Fruit fly (Drosophila melanogaster): ENCODE measurements around the gene CG31274.

CG31274 gene

dm6 chr3R:16969361-16970355 is 23.2 kb upstream of the CG31274 start (continued):
- TF ChIP-seq odd (GFP tag; optimal IDR thresholded peaks at IDR 0.05): no peak
- TF ChIP-seq NfI (GFP tag; optimal IDR thresholded peaks at IDR 0.05): peak; percentile 48
- no peak for TF ChIP-seq CG30020 (tag; optimal IDR thresholded peaks at IDR 0.05)
- TF ChIP-seq H15 (GFP tag; IDR thresholded peaks at IDR 0.05): peak; percentile 39; the same call in 2 of the 3 replicates
- peak; percentile 42 for TF ChIP-seq CG6654 (GFP tag; optimal IDR thresholded peaks at IDR 0.05)
- peak; percentile 61 for TF ChIP-seq B-H2 (GFP tag; optimal IDR thresholded peaks at IDR 0.05)
- TF ChIP-seq ssp (GFP tag; IDR thresholded peaks at IDR 0.05): no peak
- TF ChIP-seq CG12236 (GFP tag; optimal IDR thresholded peaks at IDR 0.05): no peak
- TF ChIP-seq Fer2 (tag; optimal IDR thresholded peaks at IDR 0.05): peak; percentile 38
- peak; percentile 80 for TF ChIP-seq CG13424 (tag; optimal IDR thresholded peaks at IDR 0.05)
- no peak for TF ChIP-seq hkb (optimal IDR thresholded peaks at IDR 0.05)
- TF ChIP-seq hkb (GFP tag; IDR thresholded peaks at IDR 0.05): peak; percentile 62; the same call in 1 of the 2 replicates
- no peak for TF ChIP-seq stwl (tag; optimal IDR thresholded peaks at IDR 0.05)
- no peak for TF ChIP-seq Hand (GFP tag; optimal IDR thresholded peaks at IDR 0.05)
- TF ChIP-seq Elba2 (GFP tag; optimal IDR thresholded peaks at IDR 0.05): no peak
- no peak for TF ChIP-seq tup (GFP tag; optimal IDR thresholded peaks at IDR 0.05)
- TF ChIP-seq Usf (GFP tag; optimal IDR thresholded peaks at IDR 0.05): no peak
- TF ChIP-seq Hmx (GFP tag; optimal IDR thresholded peaks at IDR 0.05): no peak
- TF ChIP-seq ap (GFP tag; IDR thresholded peaks at IDR 0.05): peak; percentile 35; the same call in 1 of the 2 replicates
- peak in 1 of 2 experiments; percentile 41 for TF ChIP-seq Hr51 (GFP tag; optimal IDR thresholded peaks at IDR 0.05)
- no peak for TF ChIP-seq hth (optimal IDR thresholded peaks at IDR 0.05)
- no peak for TF ChIP-seq CG7928 (GFP tag; optimal IDR thresholded peaks at IDR 0.05)
- TF ChIP-seq CG6813 (GFP tag; optimal IDR thresholded peaks at IDR 0.05): no peak
- TF ChIP-seq bcd (GFP tag; optimal IDR thresholded peaks at IDR 0.05): peak; percentile 67
- TF ChIP-seq cad (GFP tag; optimal IDR thresholded peaks at IDR 0.05): peak; percentile 42
- TF ChIP-seq CG11247 (GFP tag; IDR thresholded peaks at IDR 0.05): no peak; the same call in 1 of the 2 replicates
- TF ChIP-seq PHDP (tag; optimal IDR thresholded peaks at IDR 0.05): no peak
- TF ChIP-seq Sry-δ (GFP tag; optimal IDR thresholded peaks at IDR 0.05): no peak
- TF ChIP-seq dysf (GFP tag; IDR thresholded peaks at IDR 0.05): peak; percentile 71
- no peak for TF ChIP-seq ftz-f1 (GFP tag; optimal IDR thresholded peaks at IDR 0.05)
- TF ChIP-seq Max (GFP tag; optimal IDR thresholded peaks at IDR 0.05): no peak
- TF ChIP-seq ato (GFP tag; IDR thresholded peaks at IDR 0.05; ENCODE audit: partially characterized antibody): no peak
- TF ChIP-seq CG12769 (tag; optimal IDR thresholded peaks at IDR 0.05): no peak
- TF ChIP-seq fru (optimal IDR thresholded peaks at IDR 0.05): no peak
- TF ChIP-seq lola (GFP tag; optimal IDR thresholded peaks at IDR 0.05): peak in 1 of 3 experiments; percentile 78
- peak; percentile 62 for TF ChIP-seq Rx (GFP tag; IDR thresholded peaks at IDR 0.05)
- peak; percentile 31 for TF ChIP-seq CG2202 (tag; optimal IDR thresholded peaks at IDR 0.05)
- TF ChIP-seq CG3726 (GFP tag; IDR thresholded peaks at IDR 0.05): no peak
- no peak for TF ChIP-seq Doc2 (GFP tag; IDR thresholded peaks at IDR 0.05)
- TF ChIP-seq wdn (GFP tag; IDR thresholded peaks at IDR 0.05): 0 out of 2 replicates have a peak, but pooled peaks have one; percentile 15
- TF ChIP-seq CG32767 (GFP tag; IDR thresholded peaks at IDR 0.05): peak; percentile 91
- TF ChIP-seq Rfx (GFP tag; IDR thresholded peaks at IDR 0.05): peak; percentile 78
- TF ChIP-seq nau (GFP tag; optimal IDR thresholded peaks at IDR 0.05): no peak
- peak; percentile 48; the same call in 1 of the 3 replicates for TF ChIP-seq ase (GFP tag; IDR thresholded peaks at IDR 0.05)
- no peak for TF ChIP-seq CG13287 (GFP tag; IDR thresholded peaks at IDR 0.05; ENCODE audit: partially characterized antibody)
- TF ChIP-seq CG15011 (GFP tag; optimal IDR thresholded peaks at IDR 0.05): peak; percentile 16
- peak; percentile 44; the same call in 1 of the 2 replicates for TF ChIP-seq Ada2b (GFP tag; IDR thresholded peaks at IDR 0.05)
- TF ChIP-seq sqz (GFP tag; optimal IDR thresholded peaks at IDR 0.05): no peak
